Fruit fly (Drosophila melanogaster): ENCODE results near the gene ppk8.

Gene ppk8

dm6 chrX:3545849-3546518 lies 11.6 kb upstream of the ppk8 start (continued):
- TF ChIP-seq CG4854 (GFP tag; optimal IDR thresholded peaks at IDR 0.05) (peak; percentile 44), lmd (GFP tag; IDR thresholded peaks at IDR 0.05) (peak; percentile 88), PHDP (tag; optimal IDR thresholded peaks at IDR 0.05) (peak; percentile 94), CG15696 (tag; optimal IDR thresholded peaks at IDR 0.05) (peak; percentile 50), fd96Cb (tag; optimal IDR thresholded peaks at IDR 0.05) (peak; percentile 93), shn (GFP tag; optimal IDR thresholded peaks at IDR 0.05) (peak; percentile 45), Fer1 (GFP tag; optimal IDR thresholded peaks at IDR 0.05) (peak; percentile 69), CG1602 (GFP tag; optimal IDR thresholded peaks at IDR 0.05) (peak; percentile 87), CG17328 (GFP tag; IDR thresholded peaks at IDR 0.05) (peak; percentile 95), tin (GFP tag; optimal IDR thresholded peaks at IDR 0.05) (peak; percentile 83), psq (GFP tag; optimal IDR thresholded peaks at IDR 0.05) (peak; percentile 34), TFAM (GFP tag; optimal IDR thresholded peaks at IDR 0.05) (no peak), z (GFP tag; IDR thresholded peaks at IDR 0.05) (no peak), CG9932 (GFP tag; IDR thresholded peaks at IDR 0.05) (no peak), fu2 (GFP tag; optimal IDR thresholded peaks at IDR 0.05) (no peak), CG4424 (GFP tag; optimal IDR thresholded peaks at IDR 0.05) (peak; percentile 79), grau (tag; optimal IDR thresholded peaks at IDR 0.05) (peak; percentile 84), dpn (GFP tag; optimal IDR thresholded peaks at IDR 0.05) (peak; percentile 15 to 78), CG11456 (GFP tag; IDR thresholded peaks at IDR 0.05) (0 out of 3 replicates have a peak, but pooled peaks have one; percentile 25), klu (GFP tag; IDR thresholded peaks at IDR 0.05) (peak; percentile 23; the same call in 1 of the 2 replicates), CG4820 (GFP tag; optimal IDR thresholded peaks at IDR 0.05) (peak; percentile 76), CG2712 (tag; optimal IDR thresholded peaks at IDR 0.05) (peak; percentile 93), CG15514 (GFP tag; optimal IDR thresholded peaks at IDR 0.05) (no peak), CG6683 (GFP tag; optimal IDR thresholded peaks at IDR 0.05) (peak; percentile 54), CG31388 (GFP tag; optimal IDR thresholded peaks at IDR 0.05) (peak; percentile 60), Taf1 (GFP tag; IDR thresholded peaks at IDR 0.05) (no peak), nom (GFP tag; optimal IDR thresholded peaks at IDR 0.05) (peak; percentile 69), CG14710 (tag; optimal IDR thresholded peaks at IDR 0.05) (peak; percentile 87), Side (GFP tag; optimal IDR thresholded peaks at IDR 0.05) (no peak), Max (GFP tag; optimal IDR thresholded peaks at IDR 0.05) (peak; percentile 68), lov (optimal IDR thresholded peaks at IDR 0.05) (no peak), lov (GFP tag; IDR thresholded peaks at IDR 0.05) (peak; percentile 75; the same call in 2 of the 3 replicates), Xrp1 (GFP tag; IDR thresholded peaks at IDR 0.05) (peak; percentile 80), dati (GFP tag; IDR thresholded peaks at IDR 0.05) (peak; percentile 66; the same call in 1 of the 2 replicates), sqz (GFP tag; optimal IDR thresholded peaks at IDR 0.05) (peak; percentile 89), B-H1 (GFP tag; IDR thresholded peaks at IDR 0.05) (peak; percentile 71), CG3838 (GFP tag; optimal IDR thresholded peaks at IDR 0.05) (peak; percentile 41), otp (GFP tag; IDR thresholded peaks at IDR 0.05) (peak; percentile 70; the same call in 1 of the 3 replicates), CG9817 (tag; optimal IDR thresholded peaks at IDR 0.05) (peak; percentile 73), BEAF-32 (GFP tag; optimal IDR thresholded peaks at IDR 0.05) (no peak), CG7963 (GFP tag; IDR thresholded peaks at IDR 0.05; ENCODE audit: partially characterized antibody) (peak; percentile 53; the same call in 1 of the 3 replicates), Dll (GFP tag; IDR thresholded peaks at IDR 0.05; ENCODE audit: partially characterized antibody) (peak; percentile 25; the same call in 1 of the 4 replicates), CG17612 (GFP tag; IDR thresholded peaks at IDR 0.05) (no peak), CG11247 (GFP tag; IDR thresholded peaks at IDR 0.05) (peak; percentile 63), bbx (GFP tag; IDR thresholded peaks at IDR 0.05; ENCODE audit: partially characterized antibody) (peak; percentile 72), Fer2 (tag; optimal IDR thresholded peaks at IDR 0.05) (peak; percentile 11), CG1832 (GFP tag; optimal IDR thresholded peaks at IDR 0.05) (no peak), CG12071 (GFP tag; optimal IDR thresholded peaks at IDR 0.05) (peak; percentile 47), hth (optimal IDR thresholded peaks at IDR 0.05) (no peak), p53 (GFP tag; optimal IDR thresholded peaks at IDR 0.05) (no peak)
